Worm (Caenorhabditis elegans): ENCODE results near the gene sre-26.

DNA sequence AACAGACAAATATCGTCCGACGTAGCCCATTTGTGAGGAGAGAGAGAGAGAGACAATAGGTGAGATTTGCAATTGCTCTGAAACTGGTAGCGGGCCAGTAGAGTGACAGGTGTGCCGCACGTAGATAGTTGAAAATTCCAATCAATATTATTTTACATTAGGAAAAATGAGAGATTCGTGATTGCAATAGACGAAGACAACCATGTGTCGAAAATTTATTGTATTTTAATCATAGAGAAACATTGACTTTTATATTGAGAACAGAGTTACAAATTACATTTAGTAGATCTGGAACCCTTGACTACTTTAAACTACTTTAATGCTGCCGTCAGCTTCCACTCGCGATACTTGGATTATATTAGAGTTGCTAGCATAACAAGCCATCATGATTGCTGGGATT, 8.0 kb downstream of the sre-26 start, which contains the start of gene Y57A10C.1:
- TF ChIP-seq klf-2 (GFP tag; conservative IDR thresholded peaks at IDR 0.05) = no peak
- no peak for TF ChIP-seq ztf-23 (GFP tag; IDR thresholded peaks at IDR 0.05)
- TF ChIP-seq ref-1 (GFP tag; conservative IDR thresholded peaks at IDR 0.05) = no peak
- no peak for TF ChIP-seq tab-1 (GFP tag; IDR thresholded peaks at IDR 0.05)
- no peak for TF ChIP-seq med-1 (GFP tag; optimal IDR thresholded peaks at IDR 0.05; ENCODE audit: insufficient read depth)
- no peak for TF ChIP-seq T22C8.4 (GFP tag; IDR thresholded peaks at IDR 0.05)
